Worm (Caenorhabditis elegans) whole organism, young adult: ENCODE results near the gene Y77E11A.23.

Source experiments
- ama-1 ChIP-seq, 3 experiments: fragments of 150-350 bp in 1 of 3; sonication (generic microtip) in 2 of 3; optimal IDR thresholded peaks; 2 replicates each; lab custom pipeline; 2014 to 2018; ENCODE audit warnings: missing biosample characterization in 2 of 3, missing genetic modification characterization in 2 of 3, missing genetic modification reagents in 2 of 3
- chd-7 ChIP-seq: sonication (generic microtip); optimal IDR thresholded peaks from 2 replicates; lab custom pipeline; 2016; ENCODE audit warnings: mild to moderate bottlenecking, missing genetic modification characterization, moderate library complexity, missing compliant biosample characterization
- die-1 ChIP-seq: sonication (generic microtip); optimal IDR thresholded peaks from 2 replicates; lab custom pipeline; 2016; ENCODE audit warnings: missing genotype, mild to moderate bottlenecking, missing genetic modification characterization, missing compliant biosample characterization
- dpl-1 ChIP-seq: fragments of 150-350 bp; optimal IDR thresholded peaks from 2 replicates; lab custom pipeline; 2014; ENCODE audit warnings: missing biosample characterization, missing genetic modification reagents, missing genetic modification characterization
- gei-17 ChIP-seq: fragments of 200-800 bp; sonication (Bioruptor generic); optimal IDR thresholded peaks from 2 replicates; lab custom pipeline; 2018; ENCODE audit warnings: mild to moderate bottlenecking, missing genetic modification characterization, missing compliant biosample characterization
- hmg-1.2 ChIP-seq: fragments of 200-800 bp; sonication (Bioruptor generic); IDR thresholded peaks from 2 replicates; pipeline ENCODE4 v1.3.6; 2022; ENCODE audit warnings: missing genetic modification reagents, missing genetic modification characterization, missing compliant biosample characterization
- madf-10 ChIP-seq: sonication (generic microtip); optimal IDR thresholded peaks from 2 replicates; lab custom pipeline; 2016; ENCODE audit warnings: mild to moderate bottlenecking, missing genetic modification characterization, missing compliant biosample characterization
- mel-28 ChIP-seq: sonication (generic microtip); optimal IDR thresholded peaks from 2 replicates; lab custom pipeline; 2016; ENCODE audit warnings: borderline replicate concordance, mild to moderate bottlenecking, missing genetic modification characterization, missing compliant biosample characterization
- nhr-80 ChIP-seq: sonication (generic microtip); optimal IDR thresholded peaks from 2 replicates; lab custom pipeline; 2016; ENCODE audit warnings: missing genetic modification characterization, missing compliant biosample characterization
- snpc-1.1 ChIP-seq: sonication (generic microtip); optimal IDR thresholded peaks from 2 replicates; lab custom pipeline; 2017; ENCODE audit warnings: missing genetic modification characterization, mild to moderate bottlenecking, missing compliant biosample characterization, antibody characterized with exemption, moderate library complexity, missing genotype, missing genetic modification reagents; ENCODE audit not compliant: insufficient read depth
- tbx-9 ChIP-seq: sonication (generic microtip); optimal IDR thresholded peaks from 2 replicates; lab custom pipeline; 2016; ENCODE audit warnings: borderline replicate concordance, missing genetic modification characterization, inconsistent platforms, missing compliant biosample characterization
- unc-62 ChIP-seq: fragments of 150-350 bp; optimal IDR thresholded peaks from 2 replicates; lab custom pipeline; 2014; ENCODE audit warnings: missing biosample characterization, missing genetic modification reagents, missing genetic modification characterization
- ztf-22 ChIP-seq: fragments of 200-800 bp; sonication (Bioruptor generic); optimal IDR thresholded peaks from 2 replicates; lab custom pipeline; 2018; ENCODE audit warnings: mild to moderate bottlenecking, missing genetic modification characterization, moderate library complexity, missing compliant biosample characterization
- ztf-3 ChIP-seq: fragments of 200-800 bp; sonication (Bioruptor generic); optimal IDR thresholded peaks from 2 replicates; lab custom pipeline; 2018; ENCODE audit warnings: mild to moderate bottlenecking, missing genetic modification characterization, missing compliant biosample characterization

- TF ChIP-seq dpl-1 = no peak
- TF ChIP-seq die-1 (tag; lab: Kevin White, UChicago) = no peak
- no peak for TF ChIP-seq madf-10
- no peak for TF ChIP-seq mel-28
- TF ChIP-seq ztf-3 (GFP tag; lab: Kevin White, UChicago) = no peak
- no peak for TF ChIP-seq snpc-1.1 (tag; lab: Kevin White, UChicago)
- no peak for TF ChIP-seq unc-62
- TF ChIP-seq tbx-9 = no peak
- TF ChIP-seq nhr-80 (tag; lab: Kevin White, UChicago) = no peak
- TF ChIP-seq chd-7 = no peak
- TF ChIP-seq ztf-22 = no peak
- TF ChIP-seq ama-1 (optimal IDR thresholded peaks at IDR 0.05; lab: Kevin White, UChicago) = no peak
- TF ChIP-seq ama-1 (GFP tag; optimal IDR thresholded peaks at IDR 0.05; lab: Kevin White, UChicago) = no peak
- TF ChIP-seq hmg-1.2 (GFP tag; lab: Robert Waterston, UW) = no peak
- no peak for TF ChIP-seq gei-17 (GFP tag; lab: Kevin White, UChicago)
These were observed 2.9 kb downstream of the Y77E11A.23 start, which contains the start of gene clec-171 for ce11 chrIV:1427283-1427682.
